Worm (Caenorhabditis elegans) whole organism, L4 larva: ENCODE results near the gene spp-28.

Experiments used
- ZK337.2 ChIP-seq: fragments of 200-800 bp; sonication (Bioruptor generic); IDR thresholded peaks from 2 replicates; pipeline ENCODE4 v1.3.6; 2022; ENCODE audit warnings: missing genetic modification reagents, missing genetic modification characterization, missing compliant biosample characterization
- ZK546.5 ChIP-seq, 2 experiments: sonication (generic microtip); optimal IDR thresholded peaks; 2 replicates each; lab custom pipeline; 2017; ENCODE audit warnings: missing biosample characterization in 2 of 2, missing genetic modification characterization in 2 of 2
- fos-1 ChIP-seq: fragments of 150-350 bp; optimal IDR thresholded peaks from 2 replicates; lab custom pipeline; 2014; ENCODE audit warnings: missing biosample characterization, missing genetic modification characterization
- lin-29 ChIP-seq: fragments of 200-800 bp; sonication (Bioruptor generic); IDR thresholded peaks from 2 replicates; pipeline ENCODE4 v1.3.6; 2022; ENCODE audit warnings: missing genetic modification reagents, missing genetic modification characterization, missing compliant biosample characterization
- nhr-11 ChIP-seq: fragments of 150-350 bp; optimal IDR thresholded peaks from 2 replicates; lab custom pipeline; 2014; ENCODE audit warnings: missing biosample characterization, missing genetic modification characterization
- pha-4 ChIP-seq, 2 experiments: fragments of 150-350 bp in 1 of 2; fragments of 200-800 bp in 1 of 2; sonication (Bioruptor generic) in 1 of 2; IDR thresholded peaks in 1 of 2; optimal IDR thresholded peaks in 1 of 2; 2 replicates each; pipeline versions ENCODE4 v1.3.6 to Lab custom; 2014 to 2022; ENCODE audit warnings: missing genetic modification characterization in 2 of 2, missing genetic modification reagents in 2 of 2, missing biosample characterization in 1 of 2, missing compliant biosample characterization in 1 of 2

- TF ChIP-seq pha-4 (GFP tag; IDR thresholded peaks at IDR 0.05; lab: Robert Waterston, UW) = no peak
- no peak for TF ChIP-seq pha-4 (tag; optimal IDR thresholded peaks at IDR 0.05; lab: Kevin White, UChicago)
- no peak for TF ChIP-seq fos-1
- no peak for TF ChIP-seq lin-29 (GFP tag; lab: Robert Waterston, UW)
- TF ChIP-seq ZK546.5 (tag; optimal IDR thresholded peaks at IDR 0.05; lab: Kevin White, UChicago) = no peak
- no peak for TF ChIP-seq nhr-11 (tag; lab: Kevin White, UChicago)
- TF ChIP-seq ZK337.2 (GFP tag; lab: Robert Waterston, UW) = no peak
These were observed 20.5 kb upstream of the spp-28 start for ce11 chrIII:4210661-4211060.
